Fruit fly (Drosophila melanogaster): ENCODE measurements around the gene Bmcp.

DNA sequence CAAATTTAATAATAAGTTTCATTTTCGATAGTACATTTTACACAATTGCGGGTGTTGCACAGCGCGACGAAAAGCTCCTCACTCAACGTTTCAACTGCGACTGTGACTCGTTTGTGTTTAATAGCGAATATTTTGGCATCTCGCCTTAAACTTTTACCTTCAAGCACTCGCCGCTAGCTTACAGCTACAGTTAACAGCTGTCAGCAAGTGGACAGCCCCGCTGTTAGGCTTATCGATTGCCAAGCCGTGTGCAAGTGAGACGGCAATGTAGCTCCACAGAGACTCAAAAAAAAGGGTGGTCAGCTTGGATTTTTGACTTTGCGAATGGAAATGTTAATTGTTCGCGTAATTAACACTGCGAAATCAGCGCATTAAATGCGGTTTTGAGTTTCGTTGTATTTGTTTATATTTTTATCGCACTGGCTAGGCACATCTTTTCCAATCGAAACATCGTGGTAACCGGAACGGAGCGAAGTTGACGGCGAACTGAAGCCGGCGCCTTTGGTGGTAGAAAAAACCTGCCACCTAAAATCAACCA, 45.0 kb downstream of the Bmcp start, which contains the start of gene loaf:
- no peak for TF ChIP-seq CTCF (optimal IDR thresholded peaks at IDR 0.05)
- no peak for TF ChIP-seq CG8478 (optimal IDR thresholded peaks at IDR 0.05)
